Worm (Caenorhabditis elegans) whole organism, late embryonic: Measurements from ENCODE around the gene faxc-2.

ENCODE experiments used
- nhr-11 ChIP-seq: fragments of 150-350 bp; optimal IDR thresholded peaks from 2 replicates; lab custom pipeline; 2014; ENCODE audit warnings: missing biosample characterization, missing genetic modification characterization
- odd-2 ChIP-seq: sonication (generic microtip); optimal IDR thresholded peaks from 2 replicates; lab custom pipeline; 2017; ENCODE audit warnings: antibody characterized with exemption, mild to moderate bottlenecking, missing genetic modification characterization, missing compliant biosample characterization

DNA sequence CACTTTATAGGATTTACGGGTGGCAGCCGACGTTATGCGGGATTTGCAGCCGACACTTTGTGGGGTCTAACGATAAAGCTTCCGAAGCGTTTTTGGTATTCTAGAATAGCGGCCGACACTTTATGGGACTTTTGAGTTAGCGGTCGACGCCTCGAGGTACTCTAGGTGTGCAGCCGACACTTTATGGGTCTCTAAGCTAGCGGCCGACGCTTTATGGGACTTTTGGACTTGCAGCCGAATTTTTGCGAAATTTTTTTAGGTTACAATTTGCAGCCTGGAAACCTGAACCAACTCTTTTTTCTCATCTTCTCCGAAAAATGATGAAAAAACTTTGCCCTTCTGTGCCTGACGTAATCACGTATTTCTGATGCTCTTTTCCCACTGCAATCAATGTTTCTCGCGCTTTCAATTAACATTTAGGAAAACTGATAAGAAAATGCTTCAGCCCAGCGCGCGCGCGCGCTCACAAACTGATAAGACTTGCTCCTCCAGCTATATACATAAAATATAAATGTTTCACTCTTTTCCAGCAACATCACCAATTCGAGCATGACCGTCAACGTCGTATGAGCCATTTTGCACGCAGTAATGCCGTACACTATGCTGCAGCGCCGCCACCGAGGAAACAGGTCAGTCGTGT, 9.8 kb upstream of the faxc-2 start:
- no peak for TF ChIP-seq odd-2 (tag; lab: Kevin White, UChicago)
- no peak for TF ChIP-seq nhr-11 (tag; lab: Kevin White, UChicago)
